Worm (Caenorhabditis elegans): ENCODE data around the gene sos-1.

DNA sequence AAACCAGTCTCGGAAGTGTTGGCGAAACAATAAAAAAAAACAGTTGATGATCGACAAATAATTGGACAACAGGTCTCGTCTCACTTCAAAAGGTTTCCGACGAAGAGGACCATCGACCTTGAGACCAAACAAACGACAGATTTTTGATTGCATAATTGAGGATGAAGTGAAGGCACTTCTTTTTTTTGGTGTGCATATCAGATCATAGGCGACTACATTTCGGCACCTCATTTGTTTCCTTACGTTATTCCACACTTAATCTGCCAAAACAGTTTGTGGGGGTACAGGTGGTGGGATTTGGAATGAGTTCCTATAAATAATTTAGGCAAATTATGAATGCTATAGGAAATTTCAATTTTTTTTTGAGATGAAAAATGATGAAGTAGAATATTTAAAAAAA is 62.5 kb downstream of the sos-1 start:
- TF ChIP-seq nhr-28 (tag; optimal IDR thresholded peaks at IDR 0.05) (no peak), pqm-1 (tag; optimal IDR thresholded peaks at IDR 0.05) (no peak), nhr-237 (tag; optimal IDR thresholded peaks at IDR 0.05) (no peak), eor-1 (tag; optimal IDR thresholded peaks at IDR 0.05) (no peak)
